Worm (Caenorhabditis elegans) whole organism, L2 larva: ENCODE results near the gene hot-7.

Source experiments
- ceh-82 ChIP-seq: fragments of 150-350 bp; optimal IDR thresholded peaks from 2 replicates; lab custom pipeline; 2014; ENCODE audit warnings: missing biosample characterization, missing genetic modification characterization
- lin-39 ChIP-seq: fragments of 150-350 bp; optimal IDR thresholded peaks from 2 replicates; lab custom pipeline; 2014; ENCODE audit warnings: missing biosample characterization, missing genetic modification reagents, missing genetic modification characterization
- nhr-237 ChIP-seq: fragments of 150-350 bp; optimal IDR thresholded peaks from 2 replicates; lab custom pipeline; 2014; ENCODE audit warnings: missing biosample characterization, missing genetic modification characterization
- skn-1 ChIP-seq: sonication (generic microtip); optimal IDR thresholded peaks from 2 replicates; lab custom pipeline; 2017; ENCODE audit warnings: missing biosample characterization, missing genetic modification characterization
- snpc-4 ChIP-seq: fragments of 150-350 bp; optimal IDR thresholded peaks from 2 replicates; lab custom pipeline; 2014; ENCODE audit warnings: missing biosample characterization, missing genetic modification characterization
- unc-39 ChIP-seq: fragments of 150-350 bp; optimal IDR thresholded peaks from 2 replicates; lab custom pipeline; 2014; ENCODE audit warnings: missing biosample characterization, missing genetic modification characterization
- ztf-11 ChIP-seq: sonication (generic microtip); optimal IDR thresholded peaks from 2 replicates; lab custom pipeline; 2017; ENCODE audit warnings: missing biosample characterization, missing genetic modification characterization

- TF ChIP-seq lin-39 (tag; lab: Kevin White, UChicago) (no peak), ceh-82 (no peak), nhr-237 (tag; lab: Kevin White, UChicago) (no peak), ztf-11 (tag; lab: Kevin White, UChicago) (no peak), snpc-4 (tag; lab: Kevin White, UChicago) (no peak), unc-39 (tag; lab: Kevin White, UChicago) (no peak), skn-1 (no peak)
These were observed 22.7 kb downstream of the hot-7 start, which contains the start of gene men-1 for ce11 chrII:14233879-14234278.
